Worm (Caenorhabditis elegans) whole organism, mixed stage, embryonic: Measurements from ENCODE around the gene T06E4.7.

Experiments used
- cnd-1 ChIP-seq: fragments of 200-800 bp; sonication (Bioruptor generic); optimal IDR thresholded peaks from 2 replicates; lab custom pipeline; 2018; ENCODE audit warnings: mild to moderate bottlenecking, missing genetic modification characterization, missing compliant biosample characterization
- drap-1 ChIP-seq: fragments of 200-800 bp; sonication (Bioruptor generic); optimal IDR thresholded peaks from 3 replicates; lab custom pipeline; 2018; ENCODE audit warnings: mild to moderate bottlenecking, missing genetic modification characterization, missing compliant biosample characterization
- elt-3 ChIP-seq: fragments of 150-350 bp; optimal IDR thresholded peaks from 2 replicates; lab custom pipeline; 2014; ENCODE audit warnings: missing biosample characterization, missing genetic modification characterization
- ham-2 ChIP-seq: fragments of 200-800 bp; sonication (Bioruptor generic); optimal IDR thresholded peaks from 2 replicates; lab custom pipeline; 2018; ENCODE audit warnings: mild to moderate bottlenecking, missing genetic modification characterization, missing compliant biosample characterization
- nhr-12 ChIP-seq: fragments of 150-350 bp; optimal IDR thresholded peaks from 2 replicates; lab custom pipeline; 2014; ENCODE audit warnings: missing biosample characterization, missing genetic modification characterization
- nhr-237 ChIP-seq: fragments of 150-350 bp; optimal IDR thresholded peaks from 2 replicates; lab custom pipeline; 2014; ENCODE audit warnings: missing biosample characterization, missing genetic modification characterization
- snpc-4 ChIP-seq: fragments of 150-350 bp; optimal IDR thresholded peaks from 2 replicates; lab custom pipeline; 2014; ENCODE audit warnings: missing biosample characterization, missing genetic modification characterization
- sptf-1 ChIP-seq: sonication (generic microtip); optimal IDR thresholded peaks from 2 replicates; lab custom pipeline; 2017; ENCODE audit warnings: mild to moderate bottlenecking, missing genetic modification characterization, moderate library complexity, missing compliant biosample characterization
- unc-39 ChIP-seq: fragments of 150-350 bp; optimal IDR thresholded peaks from 2 replicates; lab custom pipeline; 2014; ENCODE audit warnings: missing biosample characterization, missing genetic modification characterization

ce11 chrV:9632348-9632747, 6.2 kb downstream of the T06E4.7 start:
- TF ChIP-seq sptf-1 (tag; lab: Kevin White, UChicago) = no peak
- TF ChIP-seq nhr-12 (tag; lab: Kevin White, UChicago) = no peak
- TF ChIP-seq unc-39 (tag; lab: Kevin White, UChicago) = no peak
- no peak for TF ChIP-seq ham-2
- no peak for TF ChIP-seq nhr-237 (tag; lab: Kevin White, UChicago)
- no peak for TF ChIP-seq drap-1 (GFP tag; lab: Kevin White, UChicago)
- no peak for TF ChIP-seq elt-3 (tag; lab: Kevin White, UChicago)
- no peak for TF ChIP-seq snpc-4 (tag; lab: Kevin White, UChicago)
- no peak for TF ChIP-seq cnd-1 (tag; lab: Kevin White, UChicago)
